Worm (Caenorhabditis elegans): ENCODE measurements around the gene T28H10.2.

DNA sequence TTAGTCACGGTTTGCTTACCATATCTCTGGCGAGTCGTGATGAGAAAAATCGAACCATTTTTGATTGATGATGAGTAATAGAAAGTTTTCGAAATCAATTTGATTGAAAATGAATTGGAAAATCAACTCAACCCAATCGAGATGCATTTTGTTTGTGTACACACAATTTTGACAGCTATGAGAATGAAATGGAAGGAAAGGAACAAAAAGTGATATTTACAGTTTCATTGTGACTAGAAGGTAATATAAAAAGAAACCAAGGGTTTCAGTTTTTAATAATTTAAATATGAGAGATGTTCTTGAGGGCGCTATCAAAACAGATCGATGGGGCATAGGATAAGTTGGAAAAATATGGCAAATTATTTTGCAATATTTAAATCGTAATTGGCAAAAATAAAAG is 4.4 kb upstream of the T28H10.2 start, which contains the start of gene cal-1:
- no peak for TF ChIP-seq Y48G9A.11 (GFP tag; IDR thresholded peaks at IDR 0.05)
- TF ChIP-seq snpc-4 (tag; optimal IDR thresholded peaks at IDR 0.05): no peak
- no peak for TF ChIP-seq ztf-11 (tag; optimal IDR thresholded peaks at IDR 0.05)
- TF ChIP-seq dmd-6 (GFP tag; IDR thresholded peaks at IDR 0.05): no peak
- no peak for TF ChIP-seq unc-62 (GFP tag; optimal IDR thresholded peaks at IDR 0.05 in 1 of 2)
- no peak for TF ChIP-seq unc-62 (tag; optimal IDR thresholded peaks at IDR 0.05)

Data from whole organism, L4 larva.